Fruit fly (Drosophila melanogaster): ENCODE results near the gene Rga.

- no peak for TF ChIP-seq Dll (optimal IDR thresholded peaks at IDR 0.05)
- TF ChIP-seq psq (optimal IDR thresholded peaks at IDR 0.05), result no peak
- no peak for TF ChIP-seq CG8478 (optimal IDR thresholded peaks at IDR 0.05)
These were observed 1.2 kb downstream of the Rga start for dm6 chr3R:5611733-5612132.

All from whole organism.